Fruit fly (Drosophila melanogaster) Kc167 (cell line): Measurements from ENCODE around the gene SCCRO.

Experiments
- Sin3A ChIP-seq: fragments of >200 bp; optimal IDR thresholded peaks from 2 replicates; lab custom pipeline; 2018; ENCODE audit warnings: missing external identifiers
- h ChIP-seq: fragments of >200 bp; optimal IDR thresholded peaks from 3 replicates; lab custom pipeline; 2018; ENCODE audit warnings: missing external identifiers
- insv ChIP-seq: fragments of >200 bp; optimal IDR thresholded peaks from 3 replicates; lab custom pipeline; 2018; ENCODE audit warnings: missing external identifiers
- psq ChIP-seq: fragments of >200 bp; optimal IDR thresholded peaks from 2 replicates; lab custom pipeline; 2017; ENCODE audit warnings: missing external identifiers
- ttk ChIP-seq: sonication (Bioruptor generic); optimal IDR thresholded peaks from 2 replicates; lab custom pipeline; 2017; ENCODE audit warnings: missing external identifiers

DNA sequence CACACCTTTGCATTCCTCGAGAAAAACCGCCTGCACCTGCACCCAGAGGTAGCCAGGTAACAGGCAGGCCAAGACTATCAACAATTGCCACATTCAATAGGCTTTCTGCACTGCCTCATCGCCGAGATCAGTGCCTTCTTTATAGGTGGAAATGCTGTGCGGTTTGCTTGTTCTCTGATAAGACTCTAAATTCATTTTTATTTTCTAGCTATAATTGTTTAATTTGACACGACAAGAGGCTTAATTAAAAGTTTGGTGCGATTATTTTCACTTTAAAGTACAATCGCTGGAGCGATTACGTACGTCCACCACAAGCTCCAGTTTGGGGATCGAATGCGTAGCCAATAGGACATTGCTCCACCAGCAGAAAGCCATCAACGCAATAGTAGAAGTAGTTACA is 35.8 kb upstream of the SCCRO start, which contains the start of gene CG42729:
- TF ChIP-seq ttk (lab: Kevin White, UChicago) (no peak), h (lab: Kevin White, UChicago) (no peak), Sin3A (lab: Kevin White, UChicago) (no peak), psq (lab: Kevin White, UChicago) (no peak), insv (lab: Kevin White, UChicago) (no peak)
